4 fruit fly cellular contexts compared by ENCODE assay signal in genomic region chrX:13384583-13385342, dm6.
TF ChIP-seq lines count a peak whose summit lies in the region.

Rbp1-like (minus strand) TSS chrX:13384877.
Tim9a (plus strand) TSS chrX:13385210.

TF ChIP-seq in whole organism, adult, 20 proteins besides CTCF, POLR2A, EP300 and RAD21 (continued from another document):
- TF ChIP-seq ovo (GFP tag; optimal IDR thresholded peaks at IDR 0.05; lab: Kevin White, UChicago) (peak; percentile 86), CG1620 (GFP tag; optimal IDR thresholded peaks at IDR 0.05; lab: Kevin White, UChicago) (peak; percentile 67)

TF ChIP-seq in whole organism, embryonic, 481 proteins besides CTCF, POLR2A, EP300 and RAD21 (continued from another document and continues in another):
- TF ChIP-seq CG4617 (GFP tag; optimal IDR thresholded peaks at IDR 0.05; lab: Kevin White, UChicago; ENCODE audit: borderline replicate concordance) (peak; percentile 50), CG3726 (GFP tag; IDR thresholded peaks at IDR 0.05; lab: Robert Waterston, UW) (no peak), row (GFP tag; IDR thresholded peaks at IDR 0.05; lab: Robert Waterston, UW) (peak; percentile 75), CG17568 (GFP tag; optimal IDR thresholded peaks at IDR 0.05; lab: Kevin White, UChicago) (no peak), sisA (GFP tag; IDR thresholded peaks at IDR 0.05; lab: Robert Waterston, UW) (no peak), CG3847 (GFP tag; IDR thresholded peaks at IDR 0.05; lab: Robert Waterston, UW) (peak; percentile 55), CG13296 (GFP tag; optimal IDR thresholded peaks at IDR 0.05; lab: Kevin White, UChicago) (peak; percentile 41), CG11560 (tag; IDR thresholded peaks at IDR 0.05; lab: Robert Waterston, UW) (no peak), Dbx (GFP tag; IDR thresholded peaks at IDR 0.05; lab: Robert Waterston, UW) (peak; percentile 17; the same call in 1 of the 3 replicates), zf30C (GFP tag; optimal IDR thresholded peaks at IDR 0.05; lab: Kevin White, UChicago) (no peak), Dll (GFP tag; IDR thresholded peaks at IDR 0.05; lab: Robert Waterston, UW; ENCODE audit: partially characterized antibody) (peak; percentile 87), cad (GFP tag; optimal IDR thresholded peaks at IDR 0.05; lab: Kevin White, UChicago) (no peak), jigr1 (GFP tag; IDR thresholded peaks at IDR 0.05; lab: Robert Waterston, UW) (no peak), slp2 (GFP tag; optimal IDR thresholded peaks at IDR 0.05; lab: Kevin White, UChicago) (no peak), CG6791 (GFP tag; IDR thresholded peaks at IDR 0.05; lab: Robert Waterston, UW; ENCODE audit: partially characterized antibody) (no peak), rib (GFP tag; IDR thresholded peaks at IDR 0.05; lab: Robert Waterston, UW) (no peak), maf-S (GFP tag; optimal IDR thresholded peaks at IDR 0.05; lab: Kevin White, UChicago) (no peak), CG9215 (GFP tag; IDR thresholded peaks at IDR 0.05; lab: Robert Waterston, UW) (0 out of 2 replicates have a peak, but pooled peaks have one; percentile 13), CG6813 (GFP tag; optimal IDR thresholded peaks at IDR 0.05; lab: Kevin White, UChicago) (no peak), Deaf1 (tag; optimal IDR thresholded peaks at IDR 0.05; lab: Kevin White, UChicago) (peak; percentile 9), dati (GFP tag; IDR thresholded peaks at IDR 0.05; lab: Robert Waterston, UW) (no peak), fd3F (GFP tag; optimal IDR thresholded peaks at IDR 0.05; lab: Kevin White, UChicago) (no peak), CG1792 (GFP tag; optimal IDR thresholded peaks at IDR 0.05; lab: Kevin White, UChicago) (no peak), ara (GFP tag; IDR thresholded peaks at IDR 0.05; lab: Robert Waterston, UW) (no peak), CG7786 (GFP tag; optimal IDR thresholded peaks at IDR 0.05; lab: Kevin White, UChicago) (no peak), CG17612 (GFP tag; IDR thresholded peaks at IDR 0.05; lab: Robert Waterston, UW) (no peak), CG14050 (GFP tag; IDR thresholded peaks at IDR 0.05; lab: Robert Waterston, UW) (no peak), ttk (GFP tag; IDR thresholded peaks at IDR 0.05; lab: Robert Waterston, UW) (no peak), CG12942 (GFP tag; optimal IDR thresholded peaks at IDR 0.05; lab: Kevin White, UChicago) (no peak), CG8290 (GFP tag; optimal IDR thresholded peaks at IDR 0.05; lab: Kevin White, UChicago) (peak; percentile 82), CG8290 (tag; optimal IDR thresholded peaks at IDR 0.05; lab: Kevin White, UChicago) (peak in 1 of 2 experiments; percentile 43), vnd (GFP tag; IDR thresholded peaks at IDR 0.05; lab: Robert Waterston, UW; ENCODE audit: partially characterized antibody) (peak; percentile 76), CG6654 (GFP tag; optimal IDR thresholded peaks at IDR 0.05; lab: Kevin White, UChicago) (no peak), sd (tag; optimal IDR thresholded peaks at IDR 0.05; lab: Kevin White, UChicago) (peak; percentile 68), CG42726 (GFP tag; IDR thresholded peaks at IDR 0.05; lab: Robert Waterston, UW; ENCODE audit: partially characterized antibody) (no peak; the same call in 1 of the 2 replicates), MESR4 (GFP tag; optimal IDR thresholded peaks at IDR 0.05; lab: Kevin White, UChicago) (peak; percentile 92), CG3065 (GFP tag; optimal IDR thresholded peaks at IDR 0.05; lab: Kevin White, UChicago) (no peak), Dip3 (GFP tag; optimal IDR thresholded peaks at IDR 0.05; lab: Kevin White, UChicago) (no peak), al (GFP tag; IDR thresholded peaks at IDR 0.05; lab: Robert Waterston, UW) (no peak), ken (GFP tag; IDR thresholded peaks at IDR 0.05; lab: Robert Waterston, UW) (no peak), crol (GFP tag; IDR thresholded peaks at IDR 0.05; lab: Robert Waterston, UW) (no peak), CG4424 (GFP tag; optimal IDR thresholded peaks at IDR 0.05; lab: Kevin White, UChicago) (peak; percentile 39), CG43689 (GFP tag; IDR thresholded peaks at IDR 0.05; lab: Robert Waterston, UW) (no peak), tup (GFP tag; optimal IDR thresholded peaks at IDR 0.05; lab: Kevin White, UChicago) (no peak)

TF ChIP-seq in whole organism, prepupa, 60 proteins besides CTCF, POLR2A, EP300 and RAD21 (continued from another document):
- peak; percentile 35 for TF ChIP-seq CG8632 (GFP tag; optimal IDR thresholded peaks at IDR 0.05; lab: Kevin White, UChicago)
- no peak for TF ChIP-seq CG31627 (GFP tag; optimal IDR thresholded peaks at IDR 0.05; lab: Kevin White, UChicago)
- TF ChIP-seq ss (GFP tag; optimal IDR thresholded peaks at IDR 0.05; lab: Kevin White, UChicago), result peak in 1 of 2 experiments; percentile 60
- peak; percentile 64 for TF ChIP-seq CG10631 (GFP tag; optimal IDR thresholded peaks at IDR 0.05; lab: Kevin White, UChicago)
- peak; percentile 69 for TF ChIP-seq svp (GFP tag; lab: Kevin White, UChicago)
- TF ChIP-seq Eip78C (GFP tag; lab: Kevin White, UChicago), result peak; percentile 71
- TF ChIP-seq CG32006 (GFP tag; optimal IDR thresholded peaks at IDR 0.05; lab: Kevin White, UChicago), result peak; percentile 14
- peak; percentile 2 for TF ChIP-seq topi (GFP tag; optimal IDR thresholded peaks at IDR 0.05; lab: Kevin White, UChicago)
- peak; percentile 52 for TF ChIP-seq esn (GFP tag; optimal IDR thresholded peaks at IDR 0.05; lab: Kevin White, UChicago)
- TF ChIP-seq CG6163 (GFP tag; IDR thresholded peaks at IDR 0.05; lab: Robert Waterston, UW), result no peak
- peak; percentile 31 for TF ChIP-seq Sox102F (GFP tag; optimal IDR thresholded peaks at IDR 0.05; lab: Kevin White, UChicago)
- TF ChIP-seq Sox14 (GFP tag; optimal IDR thresholded peaks at IDR 0.05; lab: Kevin White, UChicago), result peak; percentile 16
- peak; percentile 40 for TF ChIP-seq CG3919 (GFP tag; optimal IDR thresholded peaks at IDR 0.05; lab: Kevin White, UChicago)
- TF ChIP-seq CG6808 (GFP tag; optimal IDR thresholded peaks at IDR 0.05; lab: Kevin White, UChicago), result peak; percentile 7
- TF ChIP-seq achi (GFP tag; optimal IDR thresholded peaks at IDR 0.05; lab: Kevin White, UChicago), result peak; percentile 43
- TF ChIP-seq Eip75B (GFP tag; optimal IDR thresholded peaks at IDR 0.05; lab: Kevin White, UChicago), result peak; percentile 13
- peak; percentile 35 for TF ChIP-seq Smox (GFP tag; optimal IDR thresholded peaks at IDR 0.05; lab: Kevin White, UChicago)
- peak; percentile 52 for TF ChIP-seq acj6 (GFP tag; optimal IDR thresholded peaks at IDR 0.05; lab: Kevin White, UChicago)
- TF ChIP-seq Lpt (GFP tag; optimal IDR thresholded peaks at IDR 0.05; lab: Kevin White, UChicago), result no peak
- TF ChIP-seq Ets21C (GFP tag; optimal IDR thresholded peaks at IDR 0.05; lab: Kevin White, UChicago), result peak; percentile 21
- peak; percentile 21 for TF ChIP-seq cyc (GFP tag; optimal IDR thresholded peaks at IDR 0.05; lab: Kevin White, UChicago)
- peak; percentile 34 for TF ChIP-seq CG34406 (GFP tag; optimal IDR thresholded peaks at IDR 0.05; lab: Kevin White, UChicago)
- no peak for TF ChIP-seq CG16779 (tag; optimal IDR thresholded peaks at IDR 0.05; lab: Kevin White, UChicago)

TF ChIP-seq in whole organism, wandering third instar larva, 38 proteins besides CTCF, POLR2A, EP300 and RAD21 (continued from another document):
- TF ChIP-seq OdsH (GFP tag; optimal IDR thresholded peaks at IDR 0.05; lab: Kevin White, UChicago) (peak; percentile 35), fru (GFP tag; optimal IDR thresholded peaks at IDR 0.05; lab: Kevin White, UChicago) (peak; percentile 38), Hr78 (GFP tag; optimal IDR thresholded peaks at IDR 0.05; lab: Kevin White, UChicago) (no peak), Jra (GFP tag; optimal IDR thresholded peaks at IDR 0.05; lab: Kevin White, UChicago) (peak; percentile 69), Hr83 (GFP tag; optimal IDR thresholded peaks at IDR 0.05; lab: Kevin White, UChicago; ENCODE audit: poor library complexity, severe bottlenecking) (peak; percentile 45), br (GFP tag; optimal IDR thresholded peaks at IDR 0.05; lab: Kevin White, UChicago) (peak; percentile 7), h (GFP tag; optimal IDR thresholded peaks at IDR 0.05; lab: Kevin White, UChicago) (peak; percentile 63), Sp1 (GFP tag; optimal IDR thresholded peaks at IDR 0.05; lab: Kevin White, UChicago) (peak; percentile 57), HLH106 (tag; optimal IDR thresholded peaks at IDR 0.05; lab: Kevin White, UChicago) (peak; percentile 59), usp (GFP tag; optimal IDR thresholded peaks at IDR 0.05; lab: Kevin White, UChicago) (no peak), tai (GFP tag; optimal IDR thresholded peaks at IDR 0.05; lab: Kevin White, UChicago) (peak; percentile 47), pan (optimal IDR thresholded peaks at IDR 0.05; lab: Kevin White, UChicago) (no peak), ey (GFP tag; optimal IDR thresholded peaks at IDR 0.05; lab: Kevin White, UChicago) (peak; percentile 15), brk (GFP tag; optimal IDR thresholded peaks at IDR 0.05; lab: Kevin White, UChicago) (peak; percentile 60), N (GFP tag; optimal IDR thresholded peaks at IDR 0.05; lab: Kevin White, UChicago) (no peak)
